Worm (Caenorhabditis elegans): Measurements from ENCODE around the gene str-204.

DNA sequence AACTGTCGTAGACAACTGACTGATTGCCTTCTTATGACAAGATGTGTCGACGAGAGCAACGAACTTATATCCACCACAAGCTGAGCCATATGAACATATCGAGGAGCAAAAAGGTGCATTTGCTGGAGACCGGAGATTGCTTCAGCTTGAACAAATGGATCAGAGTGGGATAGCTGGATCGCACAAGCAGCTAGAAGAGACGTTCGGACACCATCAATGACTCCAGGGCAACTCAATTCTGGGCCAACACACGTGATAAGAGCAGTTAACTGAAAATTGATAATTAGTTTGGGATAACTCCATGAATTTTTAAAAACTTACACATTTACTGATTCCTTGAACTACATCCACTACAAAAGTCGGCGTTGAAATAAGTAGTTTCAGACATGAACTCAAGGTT is 49.5 kb downstream of the str-204 start:
- TF ChIP-seq flt-1 (GFP tag; IDR thresholded peaks at IDR 0.05) = no peak
- no peak for TF ChIP-seq ref-1 (GFP tag; conservative IDR thresholded peaks at IDR 0.05)
- TF ChIP-seq tab-1 (GFP tag; IDR thresholded peaks at IDR 0.05) = no peak
- no peak for TF ChIP-seq ztf-29 (GFP tag; IDR thresholded peaks at IDR 0.05)
- no peak for TF ChIP-seq T22C8.4 (GFP tag; IDR thresholded peaks at IDR 0.05)
- TF ChIP-seq klf-2 (GFP tag; conservative IDR thresholded peaks at IDR 0.05) = no peak
- no peak for TF ChIP-seq cog-1 (tag; optimal IDR thresholded peaks at IDR 0.05)
- TF ChIP-seq ztf-23 (GFP tag; IDR thresholded peaks at IDR 0.05) = no peak
